Fruit fly (Drosophila melanogaster): ENCODE measurements around the gene Rbp6.

DNA sequence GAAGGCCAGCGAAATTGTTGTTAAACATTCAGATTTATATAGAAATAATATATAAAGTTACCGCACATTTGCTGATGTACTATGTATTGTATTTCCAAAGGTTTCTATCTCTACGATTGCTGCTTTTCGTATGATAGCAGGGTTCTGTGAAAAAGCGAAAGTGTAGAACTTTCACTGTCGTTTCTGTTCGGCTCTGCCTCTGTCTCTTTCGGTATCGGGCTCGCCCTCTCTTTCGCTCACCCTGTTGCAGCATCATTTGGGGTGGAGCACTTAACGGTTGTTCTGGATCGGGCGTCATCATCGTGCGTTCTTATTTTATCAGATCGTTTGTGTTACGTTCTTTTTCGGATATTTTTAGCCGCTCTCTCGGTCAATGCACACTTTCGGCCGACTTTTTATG, 204.7 kb downstream of the Rbp6 start:
- TF ChIP-seq fd85E (GFP tag; optimal IDR thresholded peaks at IDR 0.05): no peak
- TF ChIP-seq Hr39 (GFP tag; optimal IDR thresholded peaks at IDR 0.05): no peak
- TF ChIP-seq CG10631 (GFP tag; optimal IDR thresholded peaks at IDR 0.05): no peak
- no peak for TF ChIP-seq Gug (GFP tag; IDR thresholded peaks at IDR 0.05)
- TF ChIP-seq Ets21C (GFP tag; optimal IDR thresholded peaks at IDR 0.05): no peak
- TF ChIP-seq eg (GFP tag; IDR thresholded peaks at IDR 0.05): no peak
- TF ChIP-seq Smox (GFP tag; optimal IDR thresholded peaks at IDR 0.05): no peak
- no peak for TF ChIP-seq ss (GFP tag; optimal IDR thresholded peaks at IDR 0.05)
- TF ChIP-seq CG11902 (GFP tag; optimal IDR thresholded peaks at IDR 0.05): no peak
- no peak for TF ChIP-seq CG6854 (GFP tag; optimal IDR thresholded peaks at IDR 0.05)
- no peak for TF ChIP-seq Sox15 (GFP tag; optimal IDR thresholded peaks at IDR 0.05)
